Worm (Caenorhabditis elegans) whole organism, mixed stage, embryonic: ENCODE results near the gene trip-4.

ENCODE experiments used
- M03D4.4 ChIP-seq: sonication (generic microtip); optimal IDR thresholded peaks from 2 replicates; lab custom pipeline; 2017; ENCODE audit warnings: mild to moderate bottlenecking, missing genetic modification characterization, missing compliant biosample characterization
- mab-5 ChIP-seq: fragments of 150-350 bp; optimal IDR thresholded peaks from 2 replicates; lab custom pipeline; 2014; ENCODE audit warnings: missing biosample characterization, missing genetic modification characterization

ce11 chrII:15014380-15014779 is 24.8 kb upstream of the trip-4 start, which contains the start of gene Y53F4B.51:
- TF ChIP-seq mab-5 (tag; lab: Kevin White, UChicago) (no peak), M03D4.4 (tag; lab: Kevin White, UChicago) (no peak)
